Worm (Caenorhabditis elegans) whole organism, mixed stage, embryonic: ENCODE measurements around the gene clk-1.

Experiments used
- ceh-43 ChIP-seq: fragments of 200-800 bp; sonication (Bioruptor generic); optimal IDR thresholded peaks from 2 replicates; lab custom pipeline; 2018; ENCODE audit warnings: mild to moderate bottlenecking, missing genetic modification characterization, moderate library complexity, missing compliant biosample characterization
- lin-13 ChIP-seq: fragments of 150-350 bp; optimal IDR thresholded peaks from 2 replicates; lab custom pipeline; 2014; ENCODE audit warnings: missing biosample characterization, missing genetic modification characterization
- lin-32 ChIP-seq: fragments of 200-800 bp; sonication (Bioruptor generic); optimal IDR thresholded peaks from 2 replicates; lab custom pipeline; 2018; ENCODE audit warnings: mild to moderate bottlenecking, missing genetic modification characterization, missing compliant biosample characterization
- nhr-76 ChIP-seq: sonication (generic microtip); optimal IDR thresholded peaks from 2 replicates; lab custom pipeline; 2017; ENCODE audit warnings: missing biosample characterization, missing genetic modification characterization
- pha-4 ChIP-seq: fragments of 150-350 bp; optimal IDR thresholded peaks from 2 replicates; lab custom pipeline; 2018; ENCODE audit warnings: missing biosample characterization, missing genetic modification reagents, missing genetic modification characterization
- unc-39 ChIP-seq: fragments of 150-350 bp; optimal IDR thresholded peaks from 2 replicates; lab custom pipeline; 2014; ENCODE audit warnings: missing biosample characterization, missing genetic modification characterization

ce11 chrIII:5267217-5267906 is 10.3 kb upstream of the clk-1 start, which contains the start of gene ZC395.5:
- TF ChIP-seq lin-13 (tag; lab: Kevin White, UChicago) (no peak), pha-4 (tag; lab: Kevin White, UChicago) (no peak), ceh-43 (GFP tag; lab: Kevin White, UChicago) (no peak), unc-39 (tag; lab: Kevin White, UChicago) (no peak), nhr-76 (no peak), lin-32 (GFP tag; lab: Kevin White, UChicago) (no peak)
